Worm (Caenorhabditis elegans) whole organism, L4/young adult: Measurements from ENCODE around the gene F26C11.3.
"Not testable (repeated sequence)": the region's sequence is repeated elsewhere in the genome, so short reads cannot be mapped to it uniquely, and the experiment has no call there.

Experiments
- W03F9.2 ChIP-seq: fragments of 150-350 bp; optimal IDR thresholded peaks from 2 replicates; lab custom pipeline; 2014; ENCODE audit warnings: missing biosample characterization, missing genetic modification characterization
- dao-5 ChIP-seq: sonication (generic microtip); optimal IDR thresholded peaks from 2 replicates; lab custom pipeline; 2016; ENCODE audit warnings: missing genotype, missing genetic modification characterization, moderate library complexity, missing compliant biosample characterization
- him-1 ChIP-seq: sonication (generic microtip); optimal IDR thresholded peaks from 2 replicates; lab custom pipeline; 2016; ENCODE audit warnings: missing genotype, missing genetic modification reagents, missing genetic modification characterization, missing compliant biosample characterization

F26C11.3 gene

DNA sequence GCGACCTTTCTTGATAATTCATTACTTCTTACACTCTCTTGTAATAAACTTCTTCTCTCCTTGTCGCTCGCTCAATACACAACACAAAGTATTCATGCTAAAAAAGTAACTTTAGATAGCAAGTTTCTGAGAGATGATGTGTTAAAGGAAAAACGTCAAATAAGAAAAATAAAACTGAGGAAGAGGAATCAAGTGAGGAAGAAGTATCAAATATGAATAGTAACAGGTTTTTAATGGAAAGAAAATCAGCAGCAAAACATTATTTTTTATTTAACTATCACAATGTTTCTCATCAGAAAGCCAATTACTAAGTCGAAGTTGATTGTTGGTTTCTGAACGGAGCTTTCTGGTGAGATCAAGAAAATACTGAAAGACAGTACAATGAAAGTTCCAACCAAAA, 48.5 kb downstream of the F26C11.3 start, which contains the start of gene chil-1:
TSS of gene chil-1 (minus strand) at position 101 of the 400 bp plus-strand sequence.
- TF ChIP-seq him-1, W03F9.2, dao-5 (tag; lab: Kevin White, UChicago): not testable (repeated sequence)

DNA sequence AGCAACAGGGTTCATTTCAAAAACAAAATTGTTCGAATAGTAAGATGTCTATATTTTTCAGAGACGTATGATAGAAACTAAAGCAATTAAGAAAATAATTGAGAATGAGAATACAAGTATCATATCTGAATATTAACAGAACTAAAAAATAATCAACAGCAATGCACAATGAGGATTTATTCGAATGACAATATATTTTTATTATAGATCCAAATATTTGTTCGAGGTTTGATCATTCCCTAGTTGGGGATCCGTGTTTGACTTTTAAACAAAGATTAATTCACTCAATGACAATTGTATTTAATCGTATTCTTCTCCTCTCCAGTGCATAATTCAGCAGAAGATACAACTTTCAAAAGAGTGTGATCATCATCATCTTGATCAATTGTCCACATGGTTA, 52.8 kb downstream of the F26C11.3 start, which contains the start of gene C08H9.18:
TSS of gene C08H9.18 (minus strand) at position 101 of the 400 bp plus-strand sequence.
- no peak for TF ChIP-seq dao-5 (tag; lab: Kevin White, UChicago)
- no peak for TF ChIP-seq him-1 (tag; lab: Kevin White, UChicago)
- TF ChIP-seq W03F9.2 (tag; lab: Kevin White, UChicago): no peak

ce11 chrII:9861394-9861793, 53.5 kb downstream of the F26C11.3 start, which contains the start of gene chil-3:
TSS of gene chil-3 (minus strand) at chrII:9861494.
- TF ChIP-seq dao-5 (tag; lab: Kevin White, UChicago): no peak
- TF ChIP-seq W03F9.2 (tag; lab: Kevin White, UChicago): no peak
- TF ChIP-seq him-1 (tag; lab: Kevin White, UChicago): no peak

DNA sequence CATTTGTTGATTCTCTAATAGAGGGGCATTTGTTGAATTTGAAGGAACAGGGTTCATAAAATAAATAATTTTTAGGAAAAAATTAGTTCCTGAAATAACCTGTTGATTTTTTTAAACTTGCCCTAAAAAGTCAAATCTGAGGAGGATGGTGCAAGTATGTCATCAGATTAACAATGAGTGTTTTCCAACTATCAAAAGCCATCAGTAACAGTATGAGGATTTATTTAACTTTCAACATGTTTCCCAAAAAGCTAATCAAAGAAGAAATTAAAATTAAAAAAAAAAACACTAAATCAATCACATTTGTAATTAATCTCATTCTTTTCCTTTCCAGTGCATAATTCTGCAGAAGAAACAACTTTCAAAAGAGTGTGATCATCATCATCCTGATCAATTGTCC, 55.3 kb downstream of the F26C11.3 start, which contains the start of gene chil-5:
TSS of gene chil-5 (minus strand) at position 101 of the 400 bp plus-strand sequence.
- no peak for TF ChIP-seq W03F9.2 (tag; lab: Kevin White, UChicago)
- no peak for TF ChIP-seq dao-5 (tag; lab: Kevin White, UChicago)
- TF ChIP-seq him-1 (tag; lab: Kevin White, UChicago): no peak

ce11 chrII:9857791-9858190, 57.1 kb downstream of the F26C11.3 start, which contains the start of gene chil-6:
TSS of gene chil-6 (minus strand) at chrII:9857891.
- TF ChIP-seq him-1 (tag; lab: Kevin White, UChicago): no peak
- TF ChIP-seq W03F9.2 (tag; lab: Kevin White, UChicago): no peak
- no peak for TF ChIP-seq dao-5 (tag; lab: Kevin White, UChicago)

DNA sequence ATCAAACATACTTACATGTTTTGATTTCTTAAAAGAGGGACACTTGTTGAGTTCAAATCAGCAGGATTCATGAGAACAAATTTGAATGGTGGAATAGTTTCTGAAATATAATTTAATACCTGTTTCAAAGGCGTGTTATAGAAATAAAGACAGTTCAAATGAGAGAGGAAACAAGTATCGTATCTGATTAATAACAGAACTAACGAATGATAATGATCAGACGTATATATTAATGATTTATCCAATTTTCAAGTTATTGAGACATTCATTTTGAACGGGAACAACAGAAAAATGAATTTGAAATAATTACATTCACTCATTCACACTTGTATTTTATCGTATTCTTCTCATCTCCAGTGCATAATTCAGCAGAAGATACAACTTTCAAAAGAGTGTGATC, 59.3 kb downstream of the F26C11.3 start, which contains the start of gene chil-4:
TSS of gene chil-4 (minus strand) at position 101 of the 400 bp plus-strand sequence.
- no peak for TF ChIP-seq dao-5 (tag; lab: Kevin White, UChicago)
- no peak for TF ChIP-seq him-1 (tag; lab: Kevin White, UChicago)
- TF ChIP-seq W03F9.2 (tag; lab: Kevin White, UChicago): no peak
